Worm (Caenorhabditis elegans) whole organism, L4 larva: Measurements from ENCODE around the gene tmem-231.

Experiments used
- D1046.2 ChIP-seq: fragments of 200-800 bp; sonication (Bioruptor generic); IDR thresholded peaks from 2 replicates; pipeline ENCODE4 v1.3.6; 2022; ENCODE audit warnings: missing genetic modification characterization, missing compliant biosample characterization
- F26F4.8 ChIP-seq: fragments of 200-800 bp; sonication (Bioruptor generic); conservative IDR thresholded peaks from 2 replicates; pipeline ENCODE4 v1.3.6; 2022; ENCODE audit warnings: missing genetic modification characterization, missing compliant biosample characterization
- F37D6.2 ChIP-seq: sonication (generic microtip); optimal IDR thresholded peaks from 2 replicates; lab custom pipeline; 2016; ENCODE audit warnings: mild to moderate bottlenecking, missing genetic modification characterization, missing compliant biosample characterization
- F49E8.2 ChIP-seq: sonication (generic microtip); optimal IDR thresholded peaks from 2 replicates; lab custom pipeline; 2016; ENCODE audit warnings: missing compliant biosample characterization, mild to moderate bottlenecking, missing genetic modification characterization, borderline replicate concordance
- R02D3.7 ChIP-seq: fragments of 150-350 bp; sonication (generic microtip); optimal IDR thresholded peaks from 3 replicates; lab custom pipeline; 2014; ENCODE audit warnings: missing biosample characterization, missing genetic modification characterization
- T26A8.4 ChIP-seq: fragments of 200-800 bp; sonication (Bioruptor generic); IDR thresholded peaks from 2 replicates; pipeline ENCODE4 v1.3.6; 2022; ENCODE audit warnings: missing genetic modification characterization, missing compliant biosample characterization
- Y105C5A.15 ChIP-seq: fragments of 200-800 bp; sonication (Bioruptor generic); IDR thresholded peaks from 2 replicates; pipeline ENCODE4 v1.3.6; 2022; ENCODE audit warnings: missing genetic modification characterization, missing compliant biosample characterization
- Y5F2A.4 ChIP-seq: fragments of 200-800 bp; sonication (Bioruptor generic); optimal IDR thresholded peaks from 2 replicates; lab custom pipeline; 2018; ENCODE audit warnings: mild to moderate bottlenecking, missing genetic modification characterization, missing compliant biosample characterization
- Y75B8A.6 ChIP-seq: fragments of 200-800 bp; sonication (Bioruptor generic); IDR thresholded peaks from 2 replicates; pipeline ENCODE4 v1.3.6; 2022; ENCODE audit warnings: missing genetic modification reagents, missing genetic modification characterization, missing compliant biosample characterization
- aha-1 ChIP-seq: fragments of 150-350 bp; peaks from one replicate; lab custom pipeline; 2014; ENCODE audit warnings: missing biosample characterization, missing genetic modification characterization
- ceh-28 ChIP-seq: fragments of 150-350 bp; optimal IDR thresholded peaks from 2 replicates; lab custom pipeline; 2014; ENCODE audit warnings: missing biosample characterization, missing genetic modification reagents, missing genetic modification characterization
- ceh-44 ChIP-seq: fragments of 200-800 bp; sonication (Bioruptor generic); IDR thresholded peaks from 2 replicates; pipeline ENCODE4 v1.3.6; 2022; ENCODE audit warnings: missing genetic modification reagents, missing genetic modification characterization, missing compliant biosample characterization
- daf-12 ChIP-seq: fragments of 150-350 bp; optimal IDR thresholded peaks from 2 replicates; lab custom pipeline; 2014; ENCODE audit warnings: missing biosample characterization, missing genetic modification reagents, missing genetic modification characterization
- daf-16 ChIP-seq, 3 experiments: sonication (generic microtip); optimal IDR thresholded peaks; 2 replicates each; lab custom pipeline; 2016 to 2017; ENCODE audit warnings: missing genetic modification characterization in 3 of 3, missing genetic modification reagents in 3 of 3, mild to moderate bottlenecking in 2 of 3, missing compliant biosample characterization in 2 of 3, missing biosample characterization in 1 of 3, moderate library complexity in 1 of 3
- daf-19 ChIP-seq: fragments of 200-800 bp; sonication (Bioruptor generic); conservative IDR thresholded peaks from 2 replicates; pipeline ENCODE4 v1.3.6; 2022; ENCODE audit warnings: missing genetic modification characterization, missing compliant biosample characterization
- dmd-8 ChIP-seq: fragments of 200-800 bp; sonication (Bioruptor generic); IDR thresholded peaks from 2 replicates; pipeline ENCODE4 v1.3.6; 2022; ENCODE audit warnings: missing genetic modification characterization, missing compliant biosample characterization
- dmd-9 ChIP-seq: fragments of 200-800 bp; sonication (Bioruptor generic); IDR thresholded peaks from 2 replicates; pipeline ENCODE4 v1.3.6; 2022; ENCODE audit warnings: missing genetic modification reagents, missing genetic modification characterization, missing compliant biosample characterization
- dpl-1 ChIP-seq: fragments of 150-350 bp; optimal IDR thresholded peaks from 2 replicates; lab custom pipeline; 2014; ENCODE audit warnings: missing biosample characterization, missing genetic modification reagents, missing genetic modification characterization
- duxl-1 ChIP-seq: sonication (generic microtip); optimal IDR thresholded peaks from 2 replicates; lab custom pipeline; 2016; ENCODE audit warnings: mild to moderate bottlenecking, missing genetic modification characterization, moderate library complexity, missing compliant biosample characterization; ENCODE audit not compliant: poor library complexity
- egl-27 ChIP-seq: sonication (generic microtip); optimal IDR thresholded peaks from 3 replicates; lab custom pipeline; 2017; ENCODE audit warnings: missing biosample characterization, missing genetic modification reagents, missing genetic modification characterization
- egl-43 ChIP-seq: fragments of 200-800 bp; sonication (Bioruptor generic); IDR thresholded peaks from 2 replicates; pipeline ENCODE4 v1.3.6; 2022; ENCODE audit warnings: missing genetic modification reagents, missing genetic modification characterization, missing compliant biosample characterization
- fkh-10 ChIP-seq: fragments of 150-350 bp; optimal IDR thresholded peaks from 2 replicates; lab custom pipeline; 2014; ENCODE audit warnings: missing biosample characterization, missing genetic modification reagents, missing genetic modification characterization
- fos-1 ChIP-seq: fragments of 150-350 bp; optimal IDR thresholded peaks from 2 replicates; lab custom pipeline; 2014; ENCODE audit warnings: missing biosample characterization, missing genetic modification characterization
- gei-8 ChIP-seq: fragments of 200-800 bp; sonication (Bioruptor generic); optimal IDR thresholded peaks from 2 replicates; lab custom pipeline; 2018; ENCODE audit warnings: mild to moderate bottlenecking, missing genetic modification characterization, missing compliant biosample characterization
- hif-1 ChIP-seq, 2 experiments: sonication (generic microtip); optimal IDR thresholded peaks; 2 replicates each; lab custom pipeline; 2016 to 2017; ENCODE audit warnings: missing compliant biosample characterization in 2 of 2, missing genetic modification characterization in 2 of 2, missing genetic modification reagents in 2 of 2, missing genotype in 2 of 2, mild to moderate bottlenecking in 1 of 2
- hlh-11 ChIP-seq: fragments of 200-800 bp; sonication (Bioruptor generic); optimal IDR thresholded peaks from 2 replicates; lab custom pipeline; 2018; ENCODE audit warnings: mild to moderate bottlenecking, missing genetic modification characterization, missing compliant biosample characterization
- hmg-1.1 ChIP-seq: fragments of 200-800 bp; sonication (Bioruptor generic); IDR thresholded peaks from 2 replicates; pipeline ENCODE4 v1.3.6; 2022; ENCODE audit warnings: missing genetic modification reagents, missing genetic modification characterization, missing compliant biosample characterization
- lin-15B ChIP-seq: fragments of 150-350 bp; sonication (generic microtip); optimal IDR thresholded peaks from 3 replicates; lab custom pipeline; 2014; ENCODE audit warnings: missing biosample characterization, missing genetic modification characterization
- lsy-2 ChIP-seq, 2 experiments: fragments of 150-350 bp in 1 of 2; sonication (generic microtip) in 1 of 2; optimal IDR thresholded peaks; 2 replicates each; lab custom pipeline; 2014 to 2017; ENCODE audit warnings: missing biosample characterization in 2 of 2, missing genetic modification characterization in 2 of 2
- mdt-29 ChIP-seq: fragments of 200-800 bp; sonication (Bioruptor generic); IDR thresholded peaks from 2 replicates; pipeline ENCODE4 v1.3.6; 2022; ENCODE audit warnings: missing genetic modification reagents, missing genetic modification characterization, missing compliant biosample characterization
- mep-1 ChIP-seq: fragments of 150-350 bp; sonication (generic microtip); optimal IDR thresholded peaks from 3 replicates; lab custom pipeline; 2014; ENCODE audit warnings: missing biosample characterization, missing genetic modification characterization
- nhr-10 ChIP-seq: fragments of 150-350 bp; optimal IDR thresholded peaks from 2 replicates; lab custom pipeline; 2014; ENCODE audit warnings: missing biosample characterization, missing genetic modification characterization
- nhr-102 ChIP-seq: sonication (generic microtip); optimal IDR thresholded peaks from 2 replicates; lab custom pipeline; 2016; ENCODE audit warnings: mild to moderate bottlenecking, missing genetic modification characterization, moderate library complexity, missing compliant biosample characterization
- nhr-237 ChIP-seq: sonication (generic microtip); optimal IDR thresholded peaks from 2 replicates; lab custom pipeline; 2017; ENCODE audit warnings: missing biosample characterization, missing genetic modification characterization
- nhr-42 ChIP-seq: fragments of 200-800 bp; sonication (Bioruptor generic); IDR thresholded peaks from 2 replicates; pipeline ENCODE4 v1.3.6; 2022; ENCODE audit warnings: missing genetic modification characterization, missing compliant biosample characterization
- nhr-76 ChIP-seq: fragments of 150-350 bp; optimal IDR thresholded peaks from 2 replicates; lab custom pipeline; 2014; ENCODE audit warnings: missing biosample characterization, missing genetic modification characterization
- php-3 ChIP-seq: fragments of 200-800 bp; sonication (Bioruptor generic); IDR thresholded peaks from 2 replicates; pipeline ENCODE4 v1.3.6; 2022; ENCODE audit warnings: missing genetic modification reagents, missing genetic modification characterization, missing compliant biosample characterization
- pqm-1 ChIP-seq: sonication (generic microtip); optimal IDR thresholded peaks from 2 replicates; lab custom pipeline; 2017; ENCODE audit warnings: missing biosample characterization, missing genetic modification characterization
- saeg-2 ChIP-seq: fragments of 200-800 bp; sonication (Bioruptor generic); IDR thresholded peaks from 2 replicates; pipeline ENCODE4 v1.3.6; 2022; ENCODE audit warnings: missing genetic modification reagents, missing genetic modification characterization, missing compliant biosample characterization
- sdz-12 ChIP-seq: fragments of 200-800 bp; sonication (Bioruptor generic); optimal IDR thresholded peaks from 2 replicates; lab custom pipeline; 2018; ENCODE audit warnings: mild to moderate bottlenecking, missing genetic modification characterization, missing compliant biosample characterization
- set-16 ChIP-seq: fragments of 200-800 bp; sonication (Bioruptor generic); IDR thresholded peaks from 2 replicates; pipeline ENCODE4 v1.3.6; 2022; ENCODE audit warnings: missing genetic modification reagents, missing genetic modification characterization, missing compliant biosample characterization
- spr-3 ChIP-seq: fragments of 200-800 bp; sonication (Bioruptor generic); optimal IDR thresholded peaks from 2 replicates; lab custom pipeline; 2018; ENCODE audit warnings: mild to moderate bottlenecking, missing genetic modification characterization, missing compliant biosample characterization
- tag-97 ChIP-seq: fragments of 200-800 bp; sonication (Bioruptor generic); IDR thresholded peaks from 2 replicates; pipeline ENCODE4 v1.3.6; 2022; ENCODE audit warnings: missing genetic modification characterization, missing compliant biosample characterization
- unc-130 ChIP-seq: sonication (generic microtip); optimal IDR thresholded peaks from 2 replicates; lab custom pipeline; 2016; ENCODE audit warnings: missing genetic modification reagents, missing genetic modification characterization, missing compliant biosample characterization
- unc-62 ChIP-seq, 3 experiments: fragments of 150-350 bp in 1 of 3; sonication (generic microtip); optimal IDR thresholded peaks in 2 of 3; peaks in 1 of 3; 1 replicate in 1 of 3; 2 replicates in 2 of 3; lab custom pipeline; 2014 to 2017; ENCODE audit warnings: missing biosample characterization in 3 of 3, missing genetic modification characterization in 3 of 3, missing genetic modification reagents in 3 of 3, missing genotype in 1 of 3
- vab-7 ChIP-seq: fragments of 200-800 bp; sonication (Bioruptor generic); IDR thresholded peaks from 2 replicates; pipeline ENCODE4 v1.3.6; 2022; ENCODE audit warnings: missing genetic modification reagents, missing genetic modification characterization, missing compliant biosample characterization
- zag-1 ChIP-seq: fragments of 150-350 bp; optimal IDR thresholded peaks from 2 replicates; lab custom pipeline; 2014; ENCODE audit warnings: missing biosample characterization, missing genetic modification characterization
- zfp-2 ChIP-seq: sonication (generic microtip); optimal IDR thresholded peaks from 2 replicates; lab custom pipeline; 2016; ENCODE audit warnings: mild to moderate bottlenecking, missing genetic modification characterization, missing compliant biosample characterization
- zfp-3 ChIP-seq: fragments of 200-800 bp; sonication (Bioruptor generic); conservative IDR thresholded peaks from 2 replicates; pipeline ENCODE4 v1.3.6; 2022; ENCODE audit warnings: missing genetic modification reagents, missing genetic modification characterization, missing compliant biosample characterization
- ztf-7 ChIP-seq: fragments of 150-350 bp; optimal IDR thresholded peaks from 2 replicates; lab custom pipeline; 2014; ENCODE audit warnings: missing biosample characterization, missing genetic modification characterization

Gene tmem-231

DNA sequence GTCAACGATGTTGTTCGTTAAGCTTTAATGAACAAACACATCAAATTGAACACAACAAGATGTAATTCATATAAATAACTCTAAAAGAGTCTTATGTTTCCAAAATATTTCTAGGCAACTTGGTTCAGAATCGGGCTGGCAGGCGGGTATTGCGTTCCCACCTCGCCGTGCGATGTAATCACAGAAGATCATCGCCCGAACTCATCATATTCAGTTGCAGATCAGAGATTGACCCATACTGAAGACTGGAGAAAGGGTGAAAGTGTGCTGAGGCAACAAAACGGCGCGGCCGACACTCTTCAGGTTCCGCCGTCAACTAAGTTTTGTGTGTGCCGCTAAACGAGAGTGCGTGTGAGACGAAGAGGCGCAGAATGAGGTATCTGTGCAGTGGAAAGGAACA, 1.9 kb downstream of the tmem-231 start:
- TF ChIP-seq ceh-44 (GFP tag; lab: Robert Waterston, UW) (peak; percentile 100), duxl-1 (tag; lab: Kevin White, UChicago) (peak; percentile 80), lsy-2 (tag; optimal IDR thresholded peaks at IDR 0.05; lab: Kevin White, UChicago) (peak; percentile 46 to 88), zfp-2 (tag; lab: Kevin White, UChicago) (peak; percentile 41), nhr-237 (tag; lab: Kevin White, UChicago) (no peak), hmg-1.1 (GFP tag; lab: Robert Waterston, UW) (peak; percentile 89), egl-43 (GFP tag; lab: Robert Waterston, UW) (no peak; the same call in 1 of the 2 replicates), pqm-1 (tag; lab: Kevin White, UChicago) (peak; percentile 34), F49E8.2 (peak; percentile 96), hlh-11 (tag; lab: Kevin White, UChicago) (peak; percentile 92), php-3 (GFP tag; lab: Robert Waterston, UW) (peak; percentile 67), spr-3 (GFP tag; lab: Kevin White, UChicago) (peak; percentile 73), zag-1 (no peak), D1046.2 (GFP tag; lab: Robert Waterston, UW) (no peak), mdt-29 (GFP tag; lab: Robert Waterston, UW) (peak; percentile 73; the same call in 1 of the 2 replicates), vab-7 (GFP tag; lab: Robert Waterston, UW) (peak; percentile 52; the same call in 1 of the 2 replicates), nhr-10 (tag; lab: Kevin White, UChicago) (peak; percentile 38), dpl-1 (GFP tag; lab: Kevin White, UChicago) (peak; percentile 55), R02D3.7 (tag; lab: Kevin White, UChicago) (no peak), tag-97 (0 out of 2 replicates have a peak, but pooled peaks have one; percentile 21), F26F4.8 (GFP tag; lab: Robert Waterston, UW) (no peak), saeg-2 (GFP tag; lab: Robert Waterston, UW) (peak; percentile 85; the same call in 1 of the 2 replicates), dmd-8 (GFP tag; lab: Robert Waterston, UW) (0 out of 2 replicates have a peak, but pooled peaks have one; percentile 28), ceh-28 (tag; lab: Kevin White, UChicago) (no peak), lin-15B (tag; lab: Kevin White, UChicago) (no peak), aha-1 (tag; lab: Kevin White, UChicago) (peak; percentile 73), mep-1 (tag; lab: Kevin White, UChicago) (no peak), Y75B8A.6 (GFP tag; lab: Robert Waterston, UW) (peak; percentile 62; the same call in 1 of the 2 replicates), unc-130 (GFP tag; lab: Kevin White, UChicago) (peak; percentile 90), fos-1 (tag; lab: Kevin White, UChicago) (no peak), hif-1 (tag; optimal IDR thresholded peaks at IDR 0.05; lab: Kevin White, UChicago) (peak; percentile 26 to 60), Y5F2A.4 (GFP tag; lab: Kevin White, UChicago) (no peak), ztf-7 (tag; lab: Kevin White, UChicago) (peak; percentile 65), zfp-3 (GFP tag; lab: Robert Waterston, UW) (peak; percentile 70; the same call in 1 of the 2 replicates), gei-8 (no peak), daf-16 (GFP tag; optimal IDR thresholded peaks at IDR 0.05; lab: Kevin White, UChicago) (peak; percentile 43 to 84), daf-16 (tag; optimal IDR thresholded peaks at IDR 0.05; lab: Kevin White, UChicago) (peak; percentile 89), T26A8.4 (GFP tag; lab: Robert Waterston, UW) (no peak), set-16 (GFP tag; lab: Robert Waterston, UW) (no peak), Y105C5A.15 (GFP tag; lab: Robert Waterston, UW) (0 out of 2 replicates have a peak, but pooled peaks have one; percentile 52), dmd-9 (GFP tag; lab: Robert Waterston, UW) (peak; percentile 59; the same call in 1 of the 2 replicates), sdz-12 (no peak), daf-19 (GFP tag; lab: Robert Waterston, UW) (no peak), egl-27 (no peak), nhr-76 (no peak), nhr-102 (tag; lab: Kevin White, UChicago) (peak; percentile 91), nhr-42 (GFP tag; lab: Robert Waterston, UW) (no peak; the same call in none of the 2 replicates), daf-12 (tag; lab: Kevin White, UChicago) (no peak), fkh-10 (GFP tag; lab: Kevin White, UChicago) (peak; percentile 17), F37D6.2 (tag; lab: Kevin White, UChicago) (peak; percentile 60), unc-62 (GFP tag; optimal IDR thresholded peaks at IDR 0.05 in 1 of 2; lab: Kevin White, UChicago) (peak in 1 of 2 experiments; percentile 79), unc-62 (tag; optimal IDR thresholded peaks at IDR 0.05; lab: Kevin White, UChicago) (no peak)
